Fruit fly (Drosophila melanogaster): ENCODE data around the gene CG42821.

CG42821 gene

dm6 chr3R:17385329-17386019 is 27.4 kb upstream of the CG42821 start (continued):
- no peak for TF ChIP-seq wor (GFP tag; IDR thresholded peaks at IDR 0.05)
- TF ChIP-seq sisA (GFP tag; IDR thresholded peaks at IDR 0.05), result no peak; the same call in 1 of the 2 replicates
- TF ChIP-seq Fer3 (tag; optimal IDR thresholded peaks at IDR 0.05), result peak; percentile 49
- TF ChIP-seq jing (GFP tag; optimal IDR thresholded peaks at IDR 0.05), result peak; percentile 23
- peak; percentile 60 for TF ChIP-seq HLH54F (GFP tag; optimal IDR thresholded peaks at IDR 0.05)
- peak; percentile 24 for TF ChIP-seq mirr (GFP tag; optimal IDR thresholded peaks at IDR 0.05)
- peak; percentile 0 for TF ChIP-seq CG15696 (tag; optimal IDR thresholded peaks at IDR 0.05)
- TF ChIP-seq CG8944 (GFP tag; optimal IDR thresholded peaks at IDR 0.05), result peak; percentile 56
- TF ChIP-seq repo (GFP tag; optimal IDR thresholded peaks at IDR 0.05), result peak; percentile 58
- TF ChIP-seq sob (GFP tag; IDR thresholded peaks at IDR 0.05), result peak; percentile 84
- peak; percentile 3 for TF ChIP-seq gcm2 (GFP tag; optimal IDR thresholded peaks at IDR 0.05)
- TF ChIP-seq bbx (GFP tag; IDR thresholded peaks at IDR 0.05; ENCODE audit: partially characterized antibody), result peak; percentile 29; the same call in 1 of the 2 replicates
- no peak for TF ChIP-seq Lim3 (GFP tag; IDR thresholded peaks at IDR 0.05)
- TF ChIP-seq D (optimal IDR thresholded peaks at IDR 0.05), result no peak
- no peak for TF ChIP-seq D (GFP tag; optimal IDR thresholded peaks at IDR 0.05)
- peak; percentile 61 for TF ChIP-seq zfh2 (GFP tag; optimal IDR thresholded peaks at IDR 0.05)
- peak; percentile 67 for TF ChIP-seq CG18599 (GFP tag; optimal IDR thresholded peaks at IDR 0.05)
- TF ChIP-seq Taf1 (GFP tag; IDR thresholded peaks at IDR 0.05), result no peak
- no peak for TF ChIP-seq lola (GFP tag; optimal IDR thresholded peaks at IDR 0.05)
- no peak for TF ChIP-seq salm (tag; optimal IDR thresholded peaks at IDR 0.05)
- TF ChIP-seq wek (GFP tag; optimal IDR thresholded peaks at IDR 0.05), result peak; percentile 46
- peak in 1 of 2 experiments; percentile 33 for TF ChIP-seq bsh (GFP tag; optimal IDR thresholded peaks at IDR 0.05)
- no peak for TF ChIP-seq CG14965 (GFP tag; optimal IDR thresholded peaks at IDR 0.05; ENCODE audit: borderline replicate concordance)
- TF ChIP-seq btn (GFP tag; optimal IDR thresholded peaks at IDR 0.05), result no peak
- TF ChIP-seq Xrp1 (GFP tag; IDR thresholded peaks at IDR 0.05), result peak; percentile 64
- no peak for TF ChIP-seq Neu2 (GFP tag; optimal IDR thresholded peaks at IDR 0.05; ENCODE audit: borderline replicate concordance)
- TF ChIP-seq aop (GFP tag; IDR thresholded peaks at IDR 0.05), result 0 out of 2 replicates have a peak, but pooled peaks have one; percentile 45
- peak; percentile 41 for TF ChIP-seq ems (GFP tag; optimal IDR thresholded peaks at IDR 0.05)
- TF ChIP-seq CG12769 (tag; optimal IDR thresholded peaks at IDR 0.05), result peak; percentile 64
- no peak for TF ChIP-seq cad (GFP tag; optimal IDR thresholded peaks at IDR 0.05)
- peak; percentile 37 for TF ChIP-seq CG12104 (GFP tag; optimal IDR thresholded peaks at IDR 0.05)
- TF ChIP-seq eyg (GFP tag; optimal IDR thresholded peaks at IDR 0.05), result no peak
- TF ChIP-seq BEAF-32 (GFP tag; optimal IDR thresholded peaks at IDR 0.05), result peak; percentile 53
- peak; percentile 80 for TF ChIP-seq Atf6 (GFP tag; IDR thresholded peaks at IDR 0.05)
- TF ChIP-seq Oli (tag; optimal IDR thresholded peaks at IDR 0.05), result peak; percentile 53
- TF ChIP-seq CG8388 (GFP tag; optimal IDR thresholded peaks at IDR 0.05), result no peak
- TF ChIP-seq HHEX (GFP tag; optimal IDR thresholded peaks at IDR 0.05), result peak; percentile 23
- TF ChIP-seq caup (GFP tag; optimal IDR thresholded peaks at IDR 0.05; ENCODE audit: severe bottlenecking), result peak; percentile 81
- no peak for TF ChIP-seq kah (GFP tag; optimal IDR thresholded peaks at IDR 0.05)
- peak; percentile 72 for TF ChIP-seq sd (tag; optimal IDR thresholded peaks at IDR 0.05)
- TF ChIP-seq Sin3A (optimal IDR thresholded peaks at IDR 0.05), result peak; percentile 63
- TF ChIP-seq Dad (GFP tag; optimal IDR thresholded peaks at IDR 0.05), result peak; percentile 73
- TF ChIP-seq corto (GFP tag; optimal IDR thresholded peaks at IDR 0.05), result no peak
- peak; percentile 61 for TF ChIP-seq dmrt99B (tag; optimal IDR thresholded peaks at IDR 0.05)
- peak; percentile 46; the same call in 1 of the 3 replicates for TF ChIP-seq gce (GFP tag; IDR thresholded peaks at IDR 0.05)
- TF ChIP-seq B-H2 (GFP tag; optimal IDR thresholded peaks at IDR 0.05), result peak; percentile 90
- TF ChIP-seq Fer2 (tag; optimal IDR thresholded peaks at IDR 0.05), result peak; percentile 3
- no peak for TF ChIP-seq oc (tag; optimal IDR thresholded peaks at IDR 0.05)
- TF ChIP-seq CG2875 (GFP tag; optimal IDR thresholded peaks at IDR 0.05), result peak; percentile 34

Data from whole organism, embryonic.